Worm (Caenorhabditis elegans) whole organism, dauer: Measurements from ENCODE around the gene F22E5.11.
"Not testable (repeated sequence)": the region's sequence is repeated elsewhere in the genome, so short reads cannot be mapped to it uniquely, and the experiment has no call there.

Experiments used
- unc-62 ChIP-seq: sonication (generic microtip); optimal IDR thresholded peaks from 2 replicates; lab custom pipeline; 2017; ENCODE audit warnings: missing biosample characterization, missing genetic modification reagents, missing genetic modification characterization

Gene F22E5.11

ce11 chrII:2619148-2619547 lies 25.2 kb downstream of the F22E5.11 start, which contains the start of gene msrp-6:
Gene msrp-6 (plus strand): TSS chrII:2619448.
- TF ChIP-seq unc-62 (GFP tag; lab: Kevin White, UChicago), result not testable (repeated sequence)

- not testable (repeated sequence) for TF ChIP-seq unc-62 (GFP tag; lab: Kevin White, UChicago)
Measured at ce11 chrII:2616634-2617033, 27.8 kb downstream of the F22E5.11 start, which contains the start of gene msrp-5. Gene msrp-5 (plus strand): TSS chrII:2616934.

ce11 chrII:2612278-2612677 lies 32.1 kb downstream of the F22E5.11 start, which contains the start of gene D2062.13:
Gene D2062.13 (plus strand): TSS chrII:2612578.
- not testable (repeated sequence) for TF ChIP-seq unc-62 (GFP tag; lab: Kevin White, UChicago)

- TF ChIP-seq unc-62 (GFP tag; lab: Kevin White, UChicago), result no peak
Measured at ce11 chrII:2611009-2611408, 33.4 kb downstream of the F22E5.11 start.

ce11 chrII:2610202-2610912 lies 34.0 kb downstream of the F22E5.11 start, which contains the start of gene sri-38:
Gene sri-38 (plus strand): TSS chrII:2610862.
- TF ChIP-seq unc-62 (GFP tag; lab: Kevin White, UChicago), result no peak

ce11 chrII:2605319-2605718 lies 39.1 kb downstream of the F22E5.11 start, which contains the start of gene sri-77:
Gene sri-77 (minus strand): TSS chrII:2605419.
- TF ChIP-seq unc-62 (GFP tag; lab: Kevin White, UChicago), result no peak

- no peak for TF ChIP-seq unc-62 (GFP tag; lab: Kevin White, UChicago)
Measured at ce11 chrII:2600931-2601330, 43.5 kb downstream of the F22E5.11 start.

- not testable (repeated sequence) for TF ChIP-seq unc-62 (GFP tag; lab: Kevin White, UChicago)
Measured at ce11 chrII:2600176-2600575, 44.2 kb downstream of the F22E5.11 start, which contains the start of gene F33H12.1. Gene F33H12.1 (plus strand): TSS chrII:2600476.
